Worm (Caenorhabditis elegans) whole organism, L1 larva: ENCODE data around the gene F13H10.6.

Experiments used
- ceh-82 ChIP-seq, 3 experiments: fragments of 150-350 bp in 1 of 3; sonication (generic microtip) in 2 of 3; optimal IDR thresholded peaks; 2 replicates each; lab custom pipeline; 2014 to 2017; ENCODE audit warnings: missing biosample characterization in 3 of 3, missing genetic modification characterization in 3 of 3
- jun-1 ChIP-seq: fragments of 150-350 bp; optimal IDR thresholded peaks from 2 replicates; lab custom pipeline; 2014; ENCODE audit warnings: missing biosample characterization, missing genetic modification reagents, missing genetic modification characterization
- mdl-1 ChIP-seq, 2 experiments: fragments of 150-350 bp; optimal IDR thresholded peaks; 2 replicates each; lab custom pipeline; 2014 to 2017; ENCODE audit warnings: missing biosample characterization in 2 of 2, missing genetic modification characterization in 2 of 2, inconsistent platforms in 1 of 2
- mep-1 ChIP-seq: fragments of 150-350 bp; optimal IDR thresholded peaks from 2 replicates; lab custom pipeline; 2014; ENCODE audit warnings: missing biosample characterization, missing genetic modification characterization
- skn-1 ChIP-seq: fragments of 150-350 bp; optimal IDR thresholded peaks from 2 replicates; lab custom pipeline; 2014; ENCODE audit warnings: missing biosample characterization, missing genetic modification characterization
- snpc-4 ChIP-seq: fragments of 150-350 bp; optimal IDR thresholded peaks from 2 replicates; lab custom pipeline; 2014; ENCODE audit warnings: missing biosample characterization, missing genetic modification characterization
- sptf-1 ChIP-seq: fragments of 150-350 bp; optimal IDR thresholded peaks from 2 replicates; lab custom pipeline; 2014; ENCODE audit warnings: missing biosample characterization, missing genetic modification characterization
- zag-1 ChIP-seq: fragments of 150-350 bp; optimal IDR thresholded peaks from 2 replicates; lab custom pipeline; 2014; ENCODE audit warnings: missing biosample characterization, missing genetic modification characterization

ce11 chrIV:11025941-11026340 is 16.8 kb downstream of the F13H10.6 start:
- TF ChIP-seq zag-1 (tag; lab: Kevin White, UChicago) (no peak), skn-1 (no peak), mdl-1 (tag; optimal IDR thresholded peaks at IDR 0.05; lab: Kevin White, UChicago) (no peak), sptf-1 (tag; lab: Kevin White, UChicago) (no peak), snpc-4 (tag; lab: Kevin White, UChicago) (no peak), jun-1 (tag; lab: Kevin White, UChicago) (no peak), ceh-82 (tag; optimal IDR thresholded peaks at IDR 0.05; lab: Kevin White, UChicago) (no peak), mep-1 (tag; lab: Kevin White, UChicago) (peak; percentile 18)
